Fruit fly (Drosophila melanogaster): ENCODE measurements around the gene Spn28Da.

dm6 chr2L:7885952-7886351 lies 3.0 kb downstream of the Spn28Da start:
- TF ChIP-seq CG8478 (optimal IDR thresholded peaks at IDR 0.05) (no peak), CTCF (optimal IDR thresholded peaks at IDR 0.05) (peak; percentile 42 to 47)

All from S2 (cell line).